Worm (Caenorhabditis elegans) whole organism, L4 larva: ENCODE measurements around the gene bath-42.

Experiments
- ceh-28 ChIP-seq: fragments of 150-350 bp; optimal IDR thresholded peaks from 2 replicates; lab custom pipeline; 2014; ENCODE audit warnings: missing biosample characterization, missing genetic modification reagents, missing genetic modification characterization
- lin-38 ChIP-seq: fragments of 200-800 bp; sonication (Bioruptor generic); IDR thresholded peaks from 2 replicates; pipeline ENCODE4 v1.3.6; 2022; ENCODE audit warnings: missing genetic modification reagents, missing genetic modification characterization, missing compliant biosample characterization

ce11 chrIII:8142217-8142616 is 21.0 kb downstream of the bath-42 start:
- no peak for TF ChIP-seq ceh-28
- TF ChIP-seq lin-38 (GFP tag; lab: Robert Waterston, UW): no peak
